Fruit fly (Drosophila melanogaster) whole organism, embryonic: Measurements from ENCODE around the gene Tim17b1.

ENCODE experiments used
- Bgb ChIP-seq: fragments of 200-800 bp; sonication (Bioruptor generic); IDR thresholded peaks from 2 replicates; pipeline ENCODE4 v1.3.6; 2022; ENCODE audit warnings: missing biosample characterization, missing genetic modification characterization; ENCODE audit not compliant: partially characterized antibody
- CG10366 ChIP-seq: fragments of 200-800 bp; sonication (Bioruptor generic); IDR thresholded peaks from 2 replicates; pipeline ENCODE4 v1.3.6; 2022; ENCODE audit warnings: missing biosample characterization, missing genetic modification characterization
- CG11696 ChIP-seq: fragments of 200-800 bp; sonication (Bioruptor generic); IDR thresholded peaks from 2 replicates; pipeline ENCODE4 v1.3.6; 2022; ENCODE audit warnings: missing biosample characterization, missing genetic modification characterization
- CG1233 ChIP-seq: fragments of 200-800 bp; sonication (Bioruptor generic); optimal IDR thresholded peaks from 4 replicates; lab custom pipeline; 2018; ENCODE audit warnings: missing biosample characterization, mild to moderate bottlenecking, missing genetic modification characterization
- CG12659 ChIP-seq: fragments of 200-800 bp; sonication (Bioruptor generic); optimal IDR thresholded peaks from 3 replicates; lab custom pipeline; 2017; ENCODE audit warnings: mild to moderate bottlenecking, missing biosample characterization, missing genetic modification reagents, missing genetic modification characterization
- CG12942 ChIP-seq: fragments of 200-800 bp; sonication (Bioruptor generic); optimal IDR thresholded peaks from 3 replicates; lab custom pipeline; 2016; ENCODE audit warnings: missing biosample characterization, missing genetic modification characterization
- CG14014 ChIP-seq: fragments of 200-800 bp; sonication (Bioruptor generic); IDR thresholded peaks from 2 replicates; pipeline ENCODE4 v1.3.6; 2022; ENCODE audit warnings: missing biosample characterization, missing genetic modification characterization
- CG15479 ChIP-seq: fragments of 200-800 bp; sonication (Bioruptor generic); optimal IDR thresholded peaks from 3 replicates; lab custom pipeline; 2019; ENCODE audit warnings: missing biosample characterization, mild to moderate bottlenecking, missing genetic modification characterization, moderate library complexity
- CG1603 ChIP-seq: fragments of 200-800 bp; sonication (Bioruptor generic); optimal IDR thresholded peaks from 2 replicates; lab custom pipeline; 2019; ENCODE audit warnings: missing biosample characterization, mild to moderate bottlenecking, missing genetic modification characterization, moderate library complexity
- CG17568 ChIP-seq: fragments of 200-800 bp; sonication (Bioruptor generic); optimal IDR thresholded peaks from 2 replicates; lab custom pipeline; 2018; ENCODE audit warnings: missing biosample characterization, mild to moderate bottlenecking, missing genetic modification characterization, moderate library complexity
- CG18764 ChIP-seq: fragments of 200-800 bp; sonication (Bioruptor generic); optimal IDR thresholded peaks from 3 replicates; lab custom pipeline; 2016; ENCODE audit warnings: missing biosample characterization, missing genetic modification characterization
- CG2116 ChIP-seq: fragments of 200-800 bp; sonication (Bioruptor generic); optimal IDR thresholded peaks from 3 replicates; lab custom pipeline; 2018; ENCODE audit warnings: missing biosample characterization, mild to moderate bottlenecking, missing genetic modification characterization
- CG2678 ChIP-seq: fragments of 200-800 bp; sonication (Bioruptor generic); optimal IDR thresholded peaks from 3 replicates; lab custom pipeline; 2019; ENCODE audit warnings: missing biosample characterization, mild to moderate bottlenecking, missing genetic modification characterization, moderate library complexity
- CG2712 ChIP-seq: fragments of 200-800 bp; optimal IDR thresholded peaks from 3 replicates; lab custom pipeline; 2019; ENCODE audit warnings: missing biosample characterization, mild to moderate bottlenecking, missing genetic modification characterization, moderate library complexity
- CG31224 ChIP-seq: fragments of 200-800 bp; sonication (Bioruptor generic); IDR thresholded peaks from 2 replicates; pipeline ENCODE4 v1.3.6; 2022; ENCODE audit warnings: missing biosample characterization, missing genetic modification characterization
- CG31388 ChIP-seq: fragments of 200-800 bp; sonication (Bioruptor generic); optimal IDR thresholded peaks from 2 replicates; lab custom pipeline; 2016; ENCODE audit warnings: missing biosample characterization, missing genetic modification characterization
- CG9215 ChIP-seq: fragments of 200-800 bp; sonication (Bioruptor generic); IDR thresholded peaks from 2 replicates; pipeline ENCODE4 v1.3.6; 2022; ENCODE audit warnings: missing biosample characterization, missing genetic modification characterization
- Dll ChIP-seq: fragments of 200-800 bp; sonication (Bioruptor generic); IDR thresholded peaks from 4 replicates; pipeline ENCODE4 v1.3.6; 2022; ENCODE audit warnings: missing biosample characterization, missing genetic modification characterization; ENCODE audit not compliant: partially characterized antibody
- Hand ChIP-seq: fragments of 200-800 bp; sonication (Bioruptor generic); optimal IDR thresholded peaks from 2 replicates; lab custom pipeline; 2017; ENCODE audit warnings: mild to moderate bottlenecking, missing biosample characterization, missing genetic modification reagents, missing genetic modification characterization
- HmgZ ChIP-seq: fragments of 200-800 bp; sonication (Bioruptor generic); optimal IDR thresholded peaks from 2 replicates; lab custom pipeline; 2018; ENCODE audit warnings: missing biosample characterization, mild to moderate bottlenecking, missing genetic modification characterization
- Hmx ChIP-seq: fragments of 200-800 bp; sonication (Bioruptor generic); optimal IDR thresholded peaks from 2 replicates; lab custom pipeline; 2016; ENCODE audit warnings: missing biosample characterization, missing genetic modification characterization
- Hr3 ChIP-seq: fragments of 200-800 bp; sonication (Bioruptor generic); optimal IDR thresholded peaks from 3 replicates; lab custom pipeline; 2016; ENCODE audit warnings: missing biosample characterization, missing genetic modification characterization
- Hsf ChIP-seq: fragments of 200-800 bp; sonication (Bioruptor generic); optimal IDR thresholded peaks from 3 replicates; lab custom pipeline; 2016; ENCODE audit warnings: missing biosample characterization, missing genetic modification characterization
- Mad ChIP-seq: fragments of 200-800 bp; sonication (Bioruptor generic); optimal IDR thresholded peaks from 2 replicates; lab custom pipeline; 2016; ENCODE audit warnings: missing biosample characterization, missing genetic modification characterization
- Myb ChIP-seq: fragments of 200-800 bp; sonication (Bioruptor generic); optimal IDR thresholded peaks from 2 replicates; lab custom pipeline; 2016; ENCODE audit warnings: missing biosample characterization, missing genetic modification characterization
- Neu2 ChIP-seq: fragments of 200-800 bp; sonication (Bioruptor generic); optimal IDR thresholded peaks from 3 replicates; lab custom pipeline; 2016; ENCODE audit warnings: missing biosample characterization, missing genetic modification characterization, borderline replicate concordance
- Pdp1 ChIP-seq, 2 experiments: fragments of 200-800 bp; sonication (Bioruptor generic); optimal IDR thresholded peaks; 3 replicates each; lab custom pipeline; 2016; ENCODE audit warnings: missing biosample characterization in 2 of 2, missing genetic modification characterization in 2 of 2, mild to moderate bottlenecking in 1 of 2, moderate library complexity in 1 of 2
- Ravus ChIP-seq: fragments of 200-800 bp; sonication (Bioruptor generic); IDR thresholded peaks from 2 replicates; pipeline ENCODE4 v1.3.6; 2022; ENCODE audit warnings: missing biosample characterization, missing genetic modification characterization
- Stat92E ChIP-seq, 3 experiments: fragments of >200 bp in 2 of 3; fragments of 200-800 bp in 1 of 3; sonication (Bioruptor generic) in 1 of 3; optimal IDR thresholded peaks; 2 replicates each; lab custom pipeline; 2017 to 2019; ENCODE audit warnings: missing biosample characterization in 3 of 3, missing genetic modification characterization in 3 of 3, mild to moderate bottlenecking in 1 of 3, moderate library complexity in 1 of 3
- amos ChIP-seq: fragments of 200-800 bp; sonication (Bioruptor generic); IDR thresholded peaks from 2 replicates; pipeline ENCODE4 v1.3.6; 2022; ENCODE audit warnings: missing biosample characterization, missing genetic modification characterization; ENCODE audit not compliant: partially characterized antibody
- cas ChIP-seq: fragments of 200-800 bp; sonication (Bioruptor generic); IDR thresholded peaks from 2 replicates; pipeline ENCODE4 v1.3.6; 2022; ENCODE audit warnings: missing biosample characterization, missing genetic modification characterization
- dan ChIP-seq: fragments of 200-800 bp; sonication (Bioruptor generic); IDR thresholded peaks from 2 replicates; pipeline ENCODE4 v1.3.6; 2022; ENCODE audit warnings: missing biosample characterization, missing genetic modification characterization
- dati ChIP-seq: fragments of 200-800 bp; sonication (Bioruptor generic); IDR thresholded peaks from 2 replicates; pipeline ENCODE4 v1.3.6; 2022; ENCODE audit warnings: missing biosample characterization, missing genetic modification characterization
- hth ChIP-seq: fragments of >200 bp; optimal IDR thresholded peaks from 2 replicates; lab custom pipeline; 2017; ENCODE audit warnings: inconsistent platforms
- jumu ChIP-seq: fragments of 200-800 bp; sonication (Bioruptor generic); optimal IDR thresholded peaks from 3 replicates; lab custom pipeline; 2016; ENCODE audit warnings: missing biosample characterization, missing genetic modification characterization
- lab ChIP-seq: fragments of 200-800 bp; sonication (Bioruptor generic); optimal IDR thresholded peaks from 3 replicates; lab custom pipeline; 2017; ENCODE audit warnings: missing biosample characterization, missing genetic modification characterization, mild to moderate bottlenecking, moderate library complexity, missing genetic modification reagents
- otp ChIP-seq: fragments of 200-800 bp; sonication (Bioruptor generic); IDR thresholded peaks from 3 replicates; pipeline ENCODE4, ENCODE4 v1.3.6; 2022; ENCODE audit warnings: missing biosample characterization, missing genetic modification characterization
- pho ChIP-seq: fragments of 200-800 bp; sonication (Bioruptor generic); optimal IDR thresholded peaks from 2 replicates; lab custom pipeline; 2016; ENCODE audit warnings: missing biosample characterization, missing genetic modification characterization
- pzg ChIP-seq: fragments of 200-800 bp; sonication (Bioruptor generic); optimal IDR thresholded peaks from 3 replicates; lab custom pipeline; 2018; ENCODE audit warnings: missing biosample characterization, mild to moderate bottlenecking, missing genetic modification characterization, moderate library complexity
- sim ChIP-seq: fragments of 200-800 bp; sonication (Bioruptor generic); IDR thresholded peaks from 2 replicates; pipeline ENCODE4 v1.3.6; 2022; ENCODE audit warnings: missing biosample characterization, missing genetic modification characterization
- sisA ChIP-seq: fragments of 200-800 bp; sonication (Bioruptor generic); IDR thresholded peaks from 2 replicates; pipeline ENCODE4 v1.3.6; 2022; ENCODE audit warnings: missing biosample characterization, missing genetic modification characterization
- sna ChIP-seq: fragments of 200-800 bp; sonication (Bioruptor generic); IDR thresholded peaks from 2 replicates; pipeline ENCODE4 v1.3.6; 2022; ENCODE audit warnings: missing biosample characterization, missing genetic modification characterization; ENCODE audit not compliant: partially characterized antibody
- sqz ChIP-seq: fragments of 200-800 bp; sonication (Bioruptor generic); optimal IDR thresholded peaks from 3 replicates; lab custom pipeline; 2018; ENCODE audit warnings: missing biosample characterization, mild to moderate bottlenecking, missing genetic modification characterization
- tio ChIP-seq: fragments of 200-800 bp; sonication (Bioruptor generic); optimal IDR thresholded peaks from 2 replicates; lab custom pipeline; 2017; ENCODE audit warnings: missing biosample characterization, missing genetic modification characterization, inconsistent platforms
- unpg ChIP-seq: fragments of 200-800 bp; sonication (Bioruptor generic); optimal IDR thresholded peaks from 3 replicates; lab custom pipeline; 2018; ENCODE audit warnings: missing biosample characterization, mild to moderate bottlenecking, missing genetic modification characterization, moderate library complexity
- vfl ChIP-seq: fragments of 200-800 bp; sonication (Bioruptor generic); optimal IDR thresholded peaks from 2 replicates; lab custom pipeline; 2016; ENCODE audit warnings: missing biosample characterization, missing genetic modification characterization
- vvl ChIP-seq: fragments of 200-800 bp; sonication (Bioruptor generic); IDR thresholded peaks from 2 replicates; pipeline ENCODE4 v1.3.6; 2022; ENCODE audit warnings: missing biosample characterization, missing genetic modification characterization
- wdn ChIP-seq: fragments of 200-800 bp; sonication (Bioruptor generic); IDR thresholded peaks from 2 replicates; pipeline ENCODE4 v1.3.6; 2022; ENCODE audit warnings: missing biosample characterization, missing genetic modification characterization
- zfh2 ChIP-seq: fragments of 200-800 bp; sonication (Bioruptor generic); optimal IDR thresholded peaks from 2 replicates; lab custom pipeline; 2016; ENCODE audit warnings: missing biosample characterization, missing genetic modification characterization

The Tim17b1 gene

dm6 chr3R:5283360-5283963 is 16.5 kb upstream of the Tim17b1 start (continued):
- TF ChIP-seq CG2678 (tag; lab: Kevin White, UChicago) (peak; percentile 96), vvl (GFP tag; lab: Robert Waterston, UW) (peak; percentile 88), vfl (GFP tag; lab: Kevin White, UChicago) (peak; percentile 78), Dll (GFP tag; lab: Robert Waterston, UW) (no peak), unpg (GFP tag; lab: Kevin White, UChicago) (peak; percentile 93), cas (GFP tag; lab: Robert Waterston, UW) (peak; percentile 84), CG17568 (GFP tag; lab: Kevin White, UChicago) (peak; percentile 61), CG10366 (GFP tag; lab: Robert Waterston, UW) (peak; percentile 73), Ravus (no peak; the same call in 1 of the 2 replicates), CG18764 (GFP tag; lab: Kevin White, UChicago) (peak; percentile 70), CG14014 (GFP tag; lab: Robert Waterston, UW) (peak; percentile 86), Myb (peak; percentile 82), wdn (peak; percentile 42; the same call in 1 of the 2 replicates), sna (GFP tag; lab: Robert Waterston, UW) (no peak), CG1603 (tag; lab: Kevin White, UChicago) (peak; percentile 84), jumu (GFP tag; lab: Kevin White, UChicago) (peak; percentile 90), CG2116 (GFP tag; lab: Kevin White, UChicago) (peak; percentile 58), Hsf (peak; percentile 92), CG9215 (peak; percentile 87), HmgZ (tag; lab: Kevin White, UChicago) (peak; percentile 94), pzg (GFP tag; lab: Kevin White, UChicago) (peak; percentile 9), pho (peak; percentile 94), Mad (GFP tag; lab: Kevin White, UChicago) (peak; percentile 68), CG1233 (GFP tag; lab: Kevin White, UChicago) (peak; percentile 93), Pdp1 (GFP tag; optimal IDR thresholded peaks at IDR 0.05; lab: Kevin White, UChicago) (peak; percentile 86 to 94), dan (GFP tag; lab: Robert Waterston, UW) (no peak), Neu2 (peak; percentile 62), Hmx (GFP tag; lab: Kevin White, UChicago) (peak; percentile 73), Bgb (GFP tag; lab: Robert Waterston, UW) (no peak), sim (GFP tag; lab: Robert Waterston, UW) (peak; percentile 27; the same call in 1 of the 2 replicates), Hr3 (GFP tag; lab: Kevin White, UChicago) (peak; percentile 84), CG15479 (GFP tag; lab: Kevin White, UChicago) (no peak), hth (lab: Kevin White, UChicago) (no peak), CG31224 (peak; percentile 81), CG31388 (peak; percentile 82), Stat92E (GFP tag; optimal IDR thresholded peaks at IDR 0.05; lab: Kevin White, UChicago) (peak in 1 of 3 experiments; percentile 10), sqz (GFP tag; lab: Kevin White, UChicago) (peak; percentile 89), amos (no peak; the same call in 1 of the 2 replicates), CG12942 (GFP tag; lab: Kevin White, UChicago) (peak; percentile 79), tio (GFP tag; lab: Kevin White, UChicago) (peak; percentile 84), CG2712 (tag; lab: Kevin White, UChicago) (peak; percentile 92), Hand (GFP tag; lab: Kevin White, UChicago) (peak; percentile 91), otp (GFP tag; lab: Robert Waterston, UW) (no peak; the same call in 1 of the 3 replicates), sisA (GFP tag; lab: Robert Waterston, UW) (peak; percentile 82), lab (peak; percentile 96), dati (GFP tag; lab: Robert Waterston, UW) (peak; percentile 46; the same call in 1 of the 2 replicates), CG11696 (peak; percentile 64), zfh2 (GFP tag; lab: Kevin White, UChicago) (peak; percentile 94), CG12659 (peak; percentile 95)
